Worm (Caenorhabditis elegans) whole organism, young adult: ENCODE data around the gene mig-10.

ENCODE experiments used
- F22D6.2 ChIP-seq: sonication (generic microtip); optimal IDR thresholded peaks from 2 replicates; lab custom pipeline; 2016; ENCODE audit warnings: mild to moderate bottlenecking, missing genetic modification characterization, missing compliant biosample characterization
- ama-1 ChIP-seq, 3 experiments: fragments of 150-350 bp in 1 of 3; sonication (generic microtip) in 2 of 3; optimal IDR thresholded peaks; 2 replicates each; lab custom pipeline; 2014 to 2018; ENCODE audit warnings: missing biosample characterization in 2 of 3, missing genetic modification characterization in 2 of 3, missing genetic modification reagents in 2 of 3
- bed-1 ChIP-seq: fragments of 200-800 bp; sonication (Bioruptor generic); IDR thresholded peaks from 2 replicates; pipeline ENCODE4 v1.3.6; 2022; ENCODE audit warnings: missing genetic modification reagents, missing genetic modification characterization, missing compliant biosample characterization
- ceh-91 ChIP-seq: fragments of 200-800 bp; sonication (Bioruptor generic); IDR thresholded peaks from 2 replicates; pipeline ENCODE4 v1.3.6; 2022; ENCODE audit warnings: missing genetic modification reagents, missing genetic modification characterization, missing compliant biosample characterization
- let-607 ChIP-seq, 2 experiments: fragments of 200-800 bp in 1 of 2; sonication (Bioruptor generic) in 1 of 2; sonication (generic microtip) in 1 of 2; optimal IDR thresholded peaks; 2 replicates each; lab custom pipeline; 2016 to 2018; ENCODE audit warnings: mild to moderate bottlenecking in 2 of 2, missing compliant biosample characterization in 2 of 2, missing genetic modification characterization in 2 of 2, moderate library complexity in 2 of 2, missing genotype in 1 of 2
- snpc-4 ChIP-seq, 5 experiments: fragments of 150-350 bp in 1 of 5; sonication (generic microtip) in 4 of 5; optimal IDR thresholded peaks; 2 replicates each; lab custom pipeline; 2014 to 2018; ENCODE audit warnings: missing genetic modification characterization in 5 of 5, missing biosample characterization in 3 of 5, antibody characterized with exemption in 2 of 5, mild to moderate bottlenecking in 2 of 5, missing compliant biosample characterization in 2 of 5, missing genotype in 2 of 5, moderate library complexity in 2 of 5, missing genetic modification reagents in 1 of 5
- unc-130 ChIP-seq: sonication (generic microtip); optimal IDR thresholded peaks from 2 replicates; lab custom pipeline; 2016; ENCODE audit warnings: missing genetic modification reagents, missing genetic modification characterization, missing compliant biosample characterization

DNA sequence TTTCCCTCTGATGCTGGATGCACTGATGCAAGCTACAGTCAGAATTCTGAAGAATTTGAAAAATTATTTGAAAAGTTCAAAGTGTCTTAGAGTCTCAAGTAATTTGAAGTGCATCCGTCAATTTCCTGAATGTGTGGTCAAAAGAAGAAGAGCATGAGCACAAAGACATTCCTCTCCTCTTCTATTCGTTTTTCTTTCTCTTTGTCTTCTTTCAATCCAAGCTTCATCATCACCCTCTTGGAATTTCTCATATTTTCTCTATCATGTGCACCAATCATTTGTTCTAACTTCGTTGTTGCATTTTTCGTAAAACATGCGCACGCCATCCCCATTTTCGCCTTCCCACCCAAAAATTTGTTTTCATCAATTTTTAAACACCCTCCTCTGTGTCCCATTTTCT, 7.1 kb downstream of the mig-10 start:
- TF ChIP-seq F22D6.2 (tag; lab: Kevin White, UChicago) (no peak), ama-1 (optimal IDR thresholded peaks at IDR 0.05; lab: Kevin White, UChicago) (no peak), ama-1 (GFP tag; optimal IDR thresholded peaks at IDR 0.05; lab: Kevin White, UChicago) (no peak), bed-1 (GFP tag; lab: Robert Waterston, UW) (no peak), ceh-91 (GFP tag; lab: Robert Waterston, UW) (no peak), let-607 (tag; optimal IDR thresholded peaks at IDR 0.05; lab: Kevin White, UChicago) (no peak), snpc-4 (GFP tag; optimal IDR thresholded peaks at IDR 0.05; lab: Kevin White, UChicago) (no peak), snpc-4 (tag; optimal IDR thresholded peaks at IDR 0.05; lab: Kevin White, UChicago) (no peak), unc-130 (no peak)
